Worm (Caenorhabditis elegans): ENCODE measurements around the gene F21C10.13.

The F21C10.13 gene

DNA sequence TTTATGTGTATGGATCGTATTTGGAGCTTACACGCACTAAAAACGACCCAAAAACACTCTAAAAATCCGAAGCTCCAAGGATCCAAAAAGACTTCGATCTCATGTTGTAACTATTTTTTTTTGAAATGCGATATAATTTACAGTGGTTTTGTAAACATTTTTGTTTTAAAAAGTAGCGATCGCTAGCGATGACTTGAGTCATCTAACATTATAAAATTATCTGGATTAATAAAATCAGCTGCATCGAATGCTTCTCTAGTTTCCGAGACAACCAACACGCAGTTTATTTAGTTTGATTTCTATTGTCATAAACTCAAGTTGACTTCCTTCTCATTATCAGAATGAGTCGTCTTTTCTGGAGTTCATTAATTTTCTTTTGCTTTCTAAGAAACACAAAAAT is 9.9 kb downstream of the F21C10.13 start, which contains the start of gene F21C10.1:
Gene F21C10.1, plus strand, starts transcription at position 301 of the 400 bp plus-strand sequence.
- TF ChIP-seq unc-62 (GFP tag; optimal IDR thresholded peaks at IDR 0.05): no peak

DNA sequence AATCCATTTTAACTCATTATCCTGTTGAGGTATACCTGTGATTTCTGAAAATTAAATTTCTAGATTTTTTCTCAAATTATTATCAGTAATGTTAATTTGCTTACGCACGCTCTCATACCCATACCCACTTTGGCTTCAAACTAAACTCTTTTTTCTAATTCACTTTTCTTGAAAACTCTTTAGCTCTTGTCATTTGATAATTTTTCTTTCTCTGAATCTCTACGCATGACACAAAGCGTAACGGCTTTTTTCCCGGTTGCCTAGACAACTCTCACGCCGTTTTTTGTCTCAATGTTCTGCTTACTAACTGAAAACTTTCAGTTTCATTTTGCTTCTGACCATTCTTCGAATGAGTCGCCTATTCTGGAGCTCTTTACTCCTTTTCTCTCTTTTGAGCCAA is 11.8 kb downstream of the F21C10.13 start, which contains the start of gene B0222.1:
Gene B0222.1, plus strand, starts transcription at position 306 of the 400 bp plus-strand sequence.
- no peak for TF ChIP-seq unc-62 (GFP tag; optimal IDR thresholded peaks at IDR 0.05)

DNA sequence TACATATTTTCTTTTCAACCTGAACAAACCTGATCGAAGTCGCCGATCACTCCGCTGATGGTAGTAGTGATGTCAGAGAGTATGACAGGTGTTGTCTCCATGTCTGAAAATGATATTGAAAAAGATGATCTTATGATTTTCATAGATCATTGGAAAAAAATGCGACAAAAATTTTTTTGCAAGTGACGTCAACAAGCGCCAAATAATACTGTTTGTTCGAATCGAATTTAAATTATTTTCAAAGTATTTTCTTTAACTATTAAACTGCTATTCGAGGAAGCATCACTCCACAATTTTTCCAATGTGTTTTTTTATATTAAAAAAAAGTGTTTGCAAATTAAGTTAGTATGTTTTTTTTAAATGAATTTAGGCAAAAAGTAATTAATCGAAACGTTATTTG is 15.5 kb downstream of the F21C10.13 start, which contains the start of gene pitr-2:
Gene pitr-2, minus strand, starts transcription at position 101 of the 400 bp plus-strand sequence.
- TF ChIP-seq unc-62 (GFP tag; optimal IDR thresholded peaks at IDR 0.05): no peak

DNA sequence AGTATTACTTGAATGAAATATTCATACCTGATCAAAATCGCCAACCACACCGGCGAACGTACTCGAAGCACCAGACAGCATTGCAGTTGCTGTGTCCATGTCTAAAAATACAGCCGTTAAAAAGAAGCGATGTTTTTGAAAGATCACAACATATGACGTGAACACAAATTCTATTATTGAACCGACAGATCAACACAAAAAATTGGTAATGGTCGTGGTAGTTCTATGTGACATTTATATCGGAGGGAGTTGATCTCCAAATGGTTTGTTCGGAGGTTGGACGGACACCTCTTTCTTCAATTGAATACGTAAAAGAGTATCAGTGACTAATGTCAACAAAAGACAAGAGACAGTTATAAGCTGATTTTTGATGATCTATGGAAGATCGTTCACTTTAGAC is 19.2 kb downstream of the F21C10.13 start, which contains the start of gene pitr-3:
Gene pitr-3, minus strand, starts transcription at position 101 of the 400 bp plus-strand sequence.
- no peak for TF ChIP-seq unc-62 (GFP tag; optimal IDR thresholded peaks at IDR 0.05)

DNA sequence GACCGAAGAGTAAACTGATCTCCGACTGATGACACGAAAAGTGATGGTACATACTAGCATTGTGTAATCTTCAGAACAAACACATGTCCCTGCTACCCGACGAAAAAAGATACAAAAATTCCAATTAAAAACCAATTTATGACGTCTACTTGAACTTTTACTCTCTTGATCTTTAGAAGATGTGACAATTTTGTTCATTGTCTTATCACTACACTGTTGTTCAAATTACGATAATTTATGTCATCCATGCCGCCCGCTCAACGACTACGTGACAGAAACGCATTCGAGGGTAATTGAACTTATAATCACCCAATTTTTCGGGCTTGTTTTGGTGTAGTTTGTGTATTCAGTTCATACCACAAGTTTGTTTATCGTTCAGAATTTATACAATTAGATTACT is 21.8 kb downstream of the F21C10.13 start:
- TF ChIP-seq unc-62 (GFP tag; optimal IDR thresholded peaks at IDR 0.05): no peak

DNA sequence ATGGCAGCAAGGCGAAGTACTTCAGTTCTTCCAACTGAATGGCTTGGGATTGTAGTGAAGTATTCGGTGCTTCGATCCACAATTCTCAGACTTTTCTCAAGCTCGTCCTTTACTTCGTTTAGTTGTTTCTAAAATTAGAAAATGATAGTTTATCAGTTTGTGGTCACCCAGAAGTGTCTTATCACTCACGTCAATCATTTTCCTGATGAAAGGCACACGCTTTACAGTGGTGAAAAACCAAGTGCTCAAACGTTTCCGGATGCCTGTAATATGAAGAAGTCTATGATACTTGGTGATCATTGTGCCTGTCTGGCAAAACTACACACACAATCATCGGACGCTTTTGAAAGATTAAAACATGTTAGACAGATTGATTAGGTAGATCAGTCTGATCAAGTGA is 24.1 kb downstream of the F21C10.13 start:
- no peak for TF ChIP-seq unc-62 (GFP tag; optimal IDR thresholded peaks at IDR 0.05)

DNA sequence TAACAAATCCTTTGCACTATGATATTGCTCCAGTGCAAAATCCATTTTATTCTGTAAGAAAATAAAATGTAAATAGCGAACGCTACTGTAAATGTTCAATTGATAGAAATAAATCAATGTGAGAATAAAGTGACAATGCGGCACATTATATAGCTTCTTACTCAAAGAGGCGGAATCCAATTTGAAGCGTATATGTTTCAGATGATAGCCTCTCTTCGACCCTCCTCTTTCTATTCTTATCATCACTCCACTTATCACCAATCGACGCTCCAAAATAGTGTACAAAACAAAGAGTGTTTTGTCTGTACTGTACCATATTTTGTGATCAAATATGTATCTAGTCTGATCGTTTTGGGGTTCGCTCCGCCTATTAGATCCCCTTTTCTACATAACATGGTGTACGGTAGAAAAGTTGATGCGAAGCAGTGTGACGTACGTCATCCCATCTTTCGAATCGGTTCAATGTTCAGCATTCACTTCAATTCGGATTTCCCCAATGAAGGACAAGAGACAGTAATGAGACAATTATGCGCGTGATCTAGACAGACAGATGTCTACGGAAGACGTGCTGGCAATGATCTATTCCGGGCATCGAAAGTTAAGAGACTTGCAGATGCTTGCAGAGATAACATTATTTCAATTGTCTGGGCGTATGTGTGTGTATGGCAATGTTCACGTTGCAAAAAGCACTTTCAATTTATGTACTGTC is 24.9 kb downstream of the F21C10.13 start, which contains the start of gene spl-2:
Gene spl-2, minus strand, starts transcription at position 51 of the 709 bp plus-strand sequence.
- TF ChIP-seq unc-62 (GFP tag; optimal IDR thresholded peaks at IDR 0.05): no peak

DNA sequence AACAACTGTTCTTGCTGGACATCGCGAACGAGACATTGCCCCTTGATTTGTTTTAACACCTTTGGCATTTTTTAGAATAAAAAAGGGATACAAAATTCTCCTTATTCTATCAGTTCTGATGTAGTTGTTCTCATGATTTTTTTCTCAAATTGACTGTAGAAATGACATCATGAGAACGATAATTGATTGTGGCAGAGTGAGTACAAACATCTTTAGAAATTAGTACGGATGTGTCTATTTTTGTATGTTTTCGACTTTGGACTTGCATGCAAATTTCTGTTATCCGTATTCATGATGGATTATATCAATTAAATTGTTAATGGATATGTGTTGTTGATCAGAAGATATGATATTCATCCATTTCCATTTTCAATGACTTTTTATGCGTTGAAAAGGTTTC is 26.0 kb downstream of the F21C10.13 start:
- TF ChIP-seq unc-62 (GFP tag; optimal IDR thresholded peaks at IDR 0.05): no peak

DNA sequence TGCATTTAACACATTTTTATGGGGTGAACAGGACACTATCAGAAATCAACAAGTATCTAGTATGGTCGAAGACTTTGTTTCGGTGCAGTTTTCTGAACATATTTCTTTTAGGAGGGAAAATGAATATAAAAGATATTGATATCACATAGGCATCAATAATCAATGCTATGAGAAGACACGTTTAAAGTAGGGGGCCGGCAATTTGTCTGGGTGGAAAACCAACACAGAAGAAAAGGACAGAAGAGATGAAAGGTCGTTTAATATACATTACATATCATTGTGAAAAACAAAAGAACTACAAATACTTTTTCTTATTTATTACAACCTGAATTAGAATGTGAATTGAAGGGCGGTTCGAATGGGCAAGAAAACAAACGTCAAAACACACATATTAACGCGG is 30.2 kb downstream of the F21C10.13 start:
- TF ChIP-seq unc-62 (GFP tag; optimal IDR thresholded peaks at IDR 0.05): no peak

DNA sequence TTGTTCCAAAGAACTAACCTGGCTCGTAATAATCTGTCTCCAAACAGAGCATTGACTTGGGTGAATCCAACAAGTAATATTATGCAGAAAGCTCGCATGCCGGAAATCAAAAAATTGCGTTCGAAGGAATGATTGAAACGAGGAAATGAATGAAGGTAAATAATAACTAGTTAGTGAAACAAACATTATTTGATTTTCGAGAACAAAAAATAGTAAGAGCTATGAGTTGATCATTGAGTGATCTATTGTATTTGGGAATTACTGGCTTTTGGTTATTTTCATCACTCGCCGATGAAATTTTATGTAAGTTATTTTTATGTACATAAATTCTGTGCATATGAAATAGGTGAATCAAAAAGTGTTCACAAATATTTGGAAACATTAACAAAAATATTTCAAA is 32.7 kb downstream of the F21C10.13 start, which contains the start of gene B0222.5:
Gene B0222.5, minus strand, starts transcription at position 101 of the 400 bp plus-strand sequence.
- no peak for TF ChIP-seq unc-62 (GFP tag; optimal IDR thresholded peaks at IDR 0.05)

DNA sequence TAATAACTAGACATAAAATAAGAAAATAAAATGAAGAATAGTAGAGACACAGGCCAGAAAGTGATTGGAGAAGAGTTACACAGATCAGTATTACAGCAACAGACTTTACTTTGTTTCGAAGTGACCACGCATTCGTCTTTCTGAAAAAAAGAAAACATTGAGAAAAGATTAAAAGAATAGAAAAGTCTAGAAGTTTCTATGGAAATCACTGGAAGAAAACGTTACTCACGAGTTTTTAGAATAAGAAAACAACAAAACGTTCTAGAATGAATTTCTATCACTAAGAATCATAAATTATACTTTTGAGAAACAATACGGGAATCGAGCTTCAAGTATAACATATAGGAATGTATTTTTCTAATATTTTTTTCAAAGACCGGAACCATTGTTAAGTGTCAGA is 33.5 kb downstream of the F21C10.13 start:
- TF ChIP-seq unc-62 (GFP tag; optimal IDR thresholded peaks at IDR 0.05): no peak

DNA sequence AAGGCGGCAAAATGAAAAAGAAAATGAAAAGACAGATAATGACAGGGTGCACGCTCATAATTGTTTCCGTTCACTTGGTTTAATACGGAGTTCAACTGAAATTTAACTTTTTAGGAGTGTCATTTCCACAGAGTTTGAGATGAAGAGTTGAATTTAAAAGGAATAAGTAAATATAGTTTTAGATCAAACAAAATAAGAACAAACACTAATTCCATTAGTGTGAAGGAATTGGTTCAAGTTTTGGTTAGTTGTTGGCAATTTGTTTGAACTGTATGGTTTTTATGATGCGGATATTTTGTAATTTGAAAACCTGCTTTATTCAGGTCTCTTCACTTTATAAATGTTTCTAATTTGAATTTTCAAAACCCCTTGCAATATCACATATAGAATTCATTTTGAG is 34.6 kb downstream of the F21C10.13 start, which contains the start of gene B0222.15:
Gene B0222.15, minus strand, starts transcription at position 101 of the 400 bp plus-strand sequence.
- no peak for TF ChIP-seq unc-62 (GFP tag; optimal IDR thresholded peaks at IDR 0.05)

DNA sequence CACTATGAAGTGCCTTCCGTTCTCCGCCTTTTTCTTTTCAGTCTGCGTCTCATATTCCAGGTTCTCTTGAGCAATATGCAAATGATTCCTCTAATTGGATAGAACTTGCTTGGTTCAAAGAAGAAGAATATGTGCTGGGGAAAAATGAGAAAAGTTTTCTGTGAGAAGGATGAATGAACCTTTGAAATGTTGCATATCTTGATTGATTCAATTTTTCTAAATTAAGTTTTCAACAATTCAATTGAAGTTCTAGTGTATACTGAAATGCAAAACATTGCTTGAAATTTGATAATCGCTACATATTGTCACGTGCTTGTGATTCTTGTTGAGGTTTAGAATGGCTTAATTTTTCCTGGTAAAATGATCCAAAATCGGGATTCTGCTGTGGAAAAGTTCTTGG is 35.5 kb downstream of the F21C10.13 start:
- TF ChIP-seq unc-62 (GFP tag; optimal IDR thresholded peaks at IDR 0.05): no peak

DNA sequence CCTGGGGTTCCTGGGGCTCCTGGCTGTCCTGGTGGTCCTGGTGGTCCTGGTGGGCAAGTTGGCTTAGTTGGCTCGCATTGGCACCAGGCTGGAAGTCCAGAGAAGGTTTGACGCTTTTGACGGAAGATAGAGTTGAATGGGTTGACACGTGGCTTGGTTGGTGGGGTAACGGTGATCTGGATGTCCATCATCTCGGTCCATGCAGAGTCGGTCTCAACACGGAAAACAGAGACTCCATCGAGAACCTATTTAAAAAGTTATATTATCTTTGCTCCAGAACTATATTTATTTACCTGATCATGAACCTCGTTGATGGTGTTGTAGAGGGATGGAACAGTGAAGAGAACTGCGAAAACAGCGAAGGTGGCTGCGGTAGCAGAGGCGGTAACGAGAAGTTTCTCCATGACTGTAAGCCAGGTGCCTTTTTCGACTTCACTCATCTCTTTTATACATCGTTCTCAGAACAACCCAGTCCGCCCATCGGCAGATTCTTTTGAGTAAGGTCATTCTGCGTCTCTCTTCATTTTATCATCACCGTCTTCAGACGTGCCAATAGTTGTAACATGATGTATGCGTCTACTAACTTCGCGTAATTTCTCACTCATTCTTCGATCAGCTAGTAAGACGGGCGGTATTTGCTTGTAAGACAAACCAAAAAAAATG is 38.3 kb downstream of the F21C10.13 start, which contains the start of gene col-144:
Gene col-144, minus strand, starts transcription at position 419 of the 663 bp plus-strand sequence.
- TF ChIP-seq unc-62 (GFP tag; optimal IDR thresholded peaks at IDR 0.05): no peak

DNA sequence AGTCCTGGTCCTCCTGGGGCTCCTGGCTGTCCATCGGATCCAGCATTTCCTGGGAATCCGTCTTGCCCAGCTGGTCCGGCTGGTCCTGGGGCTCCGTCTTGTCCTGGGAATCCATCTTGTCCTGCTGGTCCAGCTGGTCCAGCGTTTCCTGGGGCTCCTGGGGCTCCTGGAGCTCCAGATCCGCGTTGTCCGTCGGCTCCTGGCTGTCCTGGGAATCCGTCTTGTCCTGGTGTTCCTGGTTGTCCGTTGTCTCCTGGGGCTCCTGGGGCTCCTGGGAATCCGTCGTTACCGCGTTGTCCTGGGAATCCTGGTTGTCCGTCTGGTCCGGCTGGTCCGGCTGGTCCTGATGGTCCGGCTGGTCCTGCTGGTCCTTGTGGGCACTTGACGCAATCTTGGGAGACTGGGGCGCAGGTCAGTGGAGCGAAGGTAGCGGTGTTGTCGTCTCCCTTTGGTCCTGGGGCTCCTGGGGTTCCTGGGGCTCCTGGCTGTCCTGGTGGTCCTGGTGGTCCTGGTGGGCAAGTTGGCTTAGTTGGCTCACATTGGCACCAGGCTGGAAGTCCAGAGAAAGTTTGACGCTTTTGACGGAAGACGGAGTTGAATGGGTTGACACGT is 40.1 kb downstream of the F21C10.13 start:
- no peak for TF ChIP-seq unc-62 (GFP tag; optimal IDR thresholded peaks at IDR 0.05)

DNA sequence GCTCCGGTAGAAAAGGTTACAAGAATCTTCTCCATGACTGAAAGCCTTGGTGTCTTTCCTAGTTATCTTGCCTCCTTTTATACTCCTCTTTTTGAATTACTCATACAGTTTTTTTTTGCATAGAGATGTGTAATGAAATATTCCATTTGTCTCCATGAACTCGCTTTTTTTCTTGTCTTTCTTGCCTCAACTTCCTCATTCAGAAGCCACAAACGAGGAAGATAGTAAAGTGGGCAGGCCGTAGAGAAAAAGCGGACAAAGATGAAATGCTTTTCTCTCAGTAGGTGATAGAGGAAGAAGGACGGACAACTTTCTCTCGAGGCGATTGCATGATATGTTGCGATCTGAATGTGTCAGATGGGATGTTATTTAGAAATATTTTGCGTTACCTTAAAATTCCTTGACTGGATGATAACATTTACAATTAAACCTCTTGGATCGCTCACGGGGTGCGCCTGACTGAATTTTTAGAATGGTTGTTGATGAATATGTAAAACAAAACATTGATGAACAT is 40.9 kb downstream of the F21C10.13 start, which contains the start of gene col-145:
Gene col-145, minus strand, starts transcription at position 51 of the 514 bp plus-strand sequence.
- TF ChIP-seq unc-62 (GFP tag; optimal IDR thresholded peaks at IDR 0.05): no peak

Data from whole organism, dauer.